Worm (Caenorhabditis elegans) whole organism, young adult: ENCODE data around the gene syd-9.

Experiments used
- egl-18 ChIP-seq: fragments of 200-800 bp; sonication (Bioruptor generic); IDR thresholded peaks from 2 replicates; pipeline ENCODE4 v1.3.6; 2022; ENCODE audit warnings: missing genetic modification reagents, missing genetic modification characterization, missing compliant biosample characterization
- hrde-1 ChIP-seq: sonication (generic microtip); optimal IDR thresholded peaks from 2 replicates; lab custom pipeline; 2016; ENCODE audit warnings: missing genetic modification characterization, mild to moderate bottlenecking, missing compliant biosample characterization, moderate library complexity, missing genotype, missing genetic modification reagents, borderline replicate concordance
- snpc-4 ChIP-seq, 5 experiments: fragments of 150-350 bp in 1 of 5; sonication (generic microtip) in 4 of 5; optimal IDR thresholded peaks; 2 replicates each; lab custom pipeline; 2014 to 2018; ENCODE audit warnings: missing genetic modification characterization in 5 of 5, missing biosample characterization in 3 of 5, antibody characterized with exemption in 2 of 5, mild to moderate bottlenecking in 2 of 5, missing compliant biosample characterization in 2 of 5, missing genotype in 2 of 5, moderate library complexity in 2 of 5, missing genetic modification reagents in 1 of 5

- TF ChIP-seq hrde-1 (no peak), egl-18 (no peak), snpc-4 (GFP tag; optimal IDR thresholded peaks at IDR 0.05; lab: Kevin White, UChicago) (no peak), snpc-4 (tag; optimal IDR thresholded peaks at IDR 0.05; lab: Kevin White, UChicago) (no peak)
Observed at ce11 chrX:7244756-7245155, 26.9 kb downstream of the syd-9 start.
